Worm (Caenorhabditis elegans): ENCODE data around the gene F21C10.3.

- TF ChIP-seq fos-1 (tag; optimal IDR thresholded peaks at IDR 0.05) = no peak
- TF ChIP-seq lsy-2 (tag; optimal IDR thresholded peaks at IDR 0.05) = no peak
- TF ChIP-seq unc-39 (tag; optimal IDR thresholded peaks at IDR 0.05) = no peak
- peak; percentile 91 for TF ChIP-seq nhr-25 (tag; optimal IDR thresholded peaks at IDR 0.05)
- TF ChIP-seq lin-11 (tag; optimal IDR thresholded peaks at IDR 0.05) = no peak
- TF ChIP-seq ZK546.5 (tag; optimal IDR thresholded peaks at IDR 0.05) = no peak
- peak; percentile 93 for TF ChIP-seq ama-1 (optimal IDR thresholded peaks at IDR 0.05)
- peak; percentile 0 for TF ChIP-seq blmp-1 (tag; optimal IDR thresholded peaks at IDR 0.05; ENCODE audit: insufficient read depth)
- TF ChIP-seq mdl-1 (tag; optimal IDR thresholded peaks at IDR 0.05) = no peak
- no peak for TF ChIP-seq aly-2 (tag; optimal IDR thresholded peaks at IDR 0.05)
- no peak for TF ChIP-seq zag-1 (tag; optimal IDR thresholded peaks at IDR 0.05)
- TF ChIP-seq ztf-11 (tag; optimal IDR thresholded peaks at IDR 0.05) = no peak
Measured at ce11 chrV:9163897-9164296, 36.0 kb downstream of the F21C10.3 start.

Measured in whole organism, L2 larva.